Worm (Caenorhabditis elegans): Measurements from ENCODE around the gene T07D4.5.

Gene T07D4.5

DNA sequence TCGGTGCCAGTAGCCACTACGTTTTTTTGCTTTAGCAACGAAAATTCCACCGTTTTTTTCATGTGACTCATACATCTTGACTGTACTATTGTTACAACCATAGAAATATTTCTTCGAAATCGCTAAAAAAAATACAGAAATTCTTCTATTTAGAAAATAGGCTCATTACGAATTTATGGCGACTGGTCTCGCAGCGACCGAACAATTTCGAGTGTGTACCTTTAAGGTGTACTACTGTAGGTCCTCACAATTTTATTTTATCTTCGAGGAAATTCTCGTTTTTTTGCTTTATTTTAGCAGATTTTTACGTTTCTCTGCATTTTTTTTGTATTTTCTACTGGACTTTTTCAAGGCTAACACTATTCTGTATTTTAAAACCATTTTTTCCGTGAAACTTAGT is 5.9 kb upstream of the T07D4.5 start:
- no peak for TF ChIP-seq snpc-1.2 (GFP tag; IDR thresholded peaks at IDR 0.05)
- peak in 1 of 2 experiments; percentile 34 for TF ChIP-seq lsy-2 (tag; optimal IDR thresholded peaks at IDR 0.05)
- TF ChIP-seq F49E8.2 (tag; optimal IDR thresholded peaks at IDR 0.05; ENCODE audit: borderline replicate concordance) = peak; percentile 64
- TF ChIP-seq ZK337.2 (GFP tag; IDR thresholded peaks at IDR 0.05) = no peak

DNA sequence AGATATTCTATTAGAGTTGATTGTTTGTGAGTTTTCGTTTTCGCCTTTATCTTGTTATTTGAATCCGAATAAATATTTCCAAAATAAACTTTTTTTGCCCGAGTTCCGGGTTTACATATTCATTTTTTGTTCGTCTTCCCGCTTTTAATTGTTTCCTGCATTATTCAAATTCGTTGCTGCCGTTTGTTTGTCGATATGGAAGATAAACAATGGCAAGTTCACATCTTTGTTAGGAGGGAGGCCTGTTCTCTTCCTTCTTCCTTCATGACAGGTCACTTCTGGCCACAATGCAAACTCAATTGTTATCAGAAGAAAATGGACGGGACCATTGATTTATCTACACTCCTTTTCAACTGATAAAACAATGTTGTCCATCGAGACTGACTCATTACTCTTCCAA is 5.5 kb upstream of the T07D4.5 start:
- TF ChIP-seq gei-8 (GFP tag; optimal IDR thresholded peaks at IDR 0.05) (no peak), unc-62 (GFP tag; optimal IDR thresholded peaks at IDR 0.05 in 1 of 2) (peak in 1 of 2 experiments; percentile 8), unc-62 (tag; optimal IDR thresholded peaks at IDR 0.05) (no peak), daf-16 (GFP tag; optimal IDR thresholded peaks at IDR 0.05) (no peak), daf-16 (tag; optimal IDR thresholded peaks at IDR 0.05) (peak; percentile 26), ama-1 (optimal IDR thresholded peaks at IDR 0.05) (peak; percentile 54), mdl-1 (tag; optimal IDR thresholded peaks at IDR 0.05) (no peak), ceh-28 (tag; optimal IDR thresholded peaks at IDR 0.05) (no peak), dmd-8 (GFP tag; IDR thresholded peaks at IDR 0.05) (no peak), saeg-2 (GFP tag; IDR thresholded peaks at IDR 0.05) (no peak)

DNA sequence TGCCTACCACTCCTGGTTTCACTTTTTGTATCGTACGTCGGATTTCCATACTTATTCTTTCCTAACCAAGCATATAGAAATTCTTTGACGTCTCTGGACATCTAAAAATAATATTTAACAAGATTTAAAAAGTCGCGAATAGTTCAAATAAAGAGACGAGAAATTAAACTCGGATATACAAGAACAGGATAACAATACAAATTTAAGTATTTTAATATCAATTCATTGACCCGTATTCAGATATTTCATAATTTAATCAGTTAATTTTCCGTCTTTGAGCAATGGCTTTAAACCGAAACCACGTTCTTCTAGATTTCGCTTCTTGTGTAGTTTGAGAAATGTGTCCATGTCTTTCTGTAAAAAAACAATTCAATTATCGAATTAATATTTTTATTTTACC is 573 bp downstream of the T07D4.5 start, which contains the start of gene rha-1:
Gene rha-1 (minus strand): TSS at position 101 of the 400 bp plus-strand sequence.
- TF ChIP-seq zfp-3 (GFP tag; conservative IDR thresholded peaks at IDR 0.05) = no peak
- no peak for TF ChIP-seq vab-7 (GFP tag; IDR thresholded peaks at IDR 0.05)
- TF ChIP-seq F49E8.2 (tag; optimal IDR thresholded peaks at IDR 0.05; ENCODE audit: borderline replicate concordance) = no peak
- no peak for TF ChIP-seq pha-4 (GFP tag; IDR thresholded peaks at IDR 0.05)
- no peak for TF ChIP-seq pha-4 (tag; optimal IDR thresholded peaks at IDR 0.05)
- TF ChIP-seq Y5F2A.4 (GFP tag; optimal IDR thresholded peaks at IDR 0.05) = no peak
- TF ChIP-seq dmd-6 (GFP tag; IDR thresholded peaks at IDR 0.05) = no peak
- no peak for TF ChIP-seq egl-27 (tag; optimal IDR thresholded peaks at IDR 0.05)
- no peak for TF ChIP-seq snpc-1.2 (GFP tag; IDR thresholded peaks at IDR 0.05)
- no peak for TF ChIP-seq lin-13 (GFP tag; optimal IDR thresholded peaks at IDR 0.05)
- TF ChIP-seq hif-1 (tag; optimal IDR thresholded peaks at IDR 0.05) = no peak
- TF ChIP-seq snpc-4 (tag; optimal IDR thresholded peaks at IDR 0.05) = no peak
- TF ChIP-seq ztf-7 (tag; optimal IDR thresholded peaks at IDR 0.05) = no peak
- TF ChIP-seq hmg-1.1 (GFP tag; IDR thresholded peaks at IDR 0.05) = no peak
- no peak for TF ChIP-seq ceh-44 (GFP tag; IDR thresholded peaks at IDR 0.05)
- no peak for TF ChIP-seq ZK337.2 (GFP tag; IDR thresholded peaks at IDR 0.05)
- no peak for TF ChIP-seq nhr-76 (tag; optimal IDR thresholded peaks at IDR 0.05)
- no peak for TF ChIP-seq dmd-8 (GFP tag; IDR thresholded peaks at IDR 0.05)
- TF ChIP-seq pqm-1 (tag; optimal IDR thresholded peaks at IDR 0.05) = no peak
- no peak for TF ChIP-seq mxl-3 (GFP tag; optimal IDR thresholded peaks at IDR 0.05)

DNA sequence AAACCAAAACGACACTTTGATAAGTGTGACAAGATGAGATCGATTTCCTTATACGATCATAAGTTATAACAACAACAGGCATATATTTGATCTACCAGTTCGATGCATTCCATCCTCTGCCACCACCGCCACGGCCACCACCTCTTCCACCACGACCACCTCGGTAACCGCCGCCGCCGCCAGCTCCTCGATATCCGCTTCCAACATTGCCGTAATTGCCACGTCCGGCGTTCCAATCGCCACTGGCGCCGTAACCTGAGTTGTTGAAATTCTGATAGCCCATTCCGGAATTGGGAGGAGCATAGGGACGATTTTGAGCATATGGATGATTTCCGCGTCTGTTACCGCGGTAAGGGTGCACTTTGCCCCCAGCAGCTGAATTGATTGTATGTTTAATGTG is 5.6 kb downstream of the T07D4.5 start:
- no peak for TF ChIP-seq snpc-1.2 (GFP tag; IDR thresholded peaks at IDR 0.05)
- 0 out of 2 replicates have a peak, but pooled peaks have one; percentile 49 for TF ChIP-seq egl-43 (GFP tag; IDR thresholded peaks at IDR 0.05)
- 0 out of 2 replicates have a peak, but pooled peaks have one; percentile 26 for TF ChIP-seq arid-1 (GFP tag; conservative IDR thresholded peaks at IDR 0.05)
- no peak for TF ChIP-seq hlh-30 (tag; optimal IDR thresholded peaks at IDR 0.05; ENCODE audit: insufficient read depth)
- peak; percentile 58 for TF ChIP-seq set-16 (GFP tag; IDR thresholded peaks at IDR 0.05)
